Fruit fly (Drosophila melanogaster): ENCODE results near the gene FeCH.

dm6 chr3R:31765145-31765544 is 47.0 kb downstream of the FeCH start:
- TF ChIP-seq pan (optimal IDR thresholded peaks at IDR 0.05) (no peak), CG8478 (optimal IDR thresholded peaks at IDR 0.05) (no peak), psq (optimal IDR thresholded peaks at IDR 0.05) (no peak), EcR (GFP tag; optimal IDR thresholded peaks at IDR 0.05) (no peak), usp (GFP tag; optimal IDR thresholded peaks at IDR 0.05) (no peak)

Measured in whole organism.